Worm (Caenorhabditis elegans) whole organism, young adult: ENCODE results near the gene sri-31.

Experiments
- B0261.1 ChIP-seq: sonication (generic microtip); optimal IDR thresholded peaks from 2 replicates; lab custom pipeline; 2016; ENCODE audit warnings: mild to moderate bottlenecking, missing genetic modification characterization, moderate library complexity, missing compliant biosample characterization
- D2030.7 ChIP-seq: fragments of 200-800 bp; sonication (Bioruptor generic); IDR thresholded peaks from 2 replicates; pipeline ENCODE4 v1.3.6; 2022; ENCODE audit warnings: missing genetic modification reagents, missing genetic modification characterization, missing compliant biosample characterization
- F49E8.2 ChIP-seq: sonication (generic microtip); optimal IDR thresholded peaks from 3 replicates; lab custom pipeline; 2017; ENCODE audit warnings: missing genetic modification characterization, mild to moderate bottlenecking, missing compliant biosample characterization, antibody characterized with exemption, moderate library complexity; ENCODE audit not compliant: insufficient read depth
- T26A5.8 ChIP-seq: sonication (generic microtip); optimal IDR thresholded peaks from 2 replicates; lab custom pipeline; 2016; ENCODE audit warnings: missing genetic modification characterization, missing compliant biosample characterization
- Y53G8AR.9 ChIP-seq: fragments of 200-800 bp; sonication (Bioruptor generic); conservative IDR thresholded peaks from 2 replicates; pipeline ENCODE4 v1.3.6; 2022; ENCODE audit warnings: missing genetic modification reagents, missing genetic modification characterization, missing compliant biosample characterization
- Y67H2A.10 ChIP-seq: fragments of 200-800 bp; sonication (Bioruptor generic); conservative IDR thresholded peaks from 2 replicates; pipeline ENCODE4 v1.3.6; 2022; ENCODE audit warnings: missing genetic modification reagents, missing genetic modification characterization, missing compliant biosample characterization
- ama-1 ChIP-seq, 3 experiments: fragments of 150-350 bp in 1 of 3; sonication (generic microtip) in 2 of 3; optimal IDR thresholded peaks; 2 replicates each; lab custom pipeline; 2014 to 2018; ENCODE audit warnings: missing biosample characterization in 2 of 3, missing genetic modification characterization in 2 of 3, missing genetic modification reagents in 2 of 3
- athp-1 ChIP-seq: sonication (generic microtip); optimal IDR thresholded peaks from 2 replicates; lab custom pipeline; 2017; ENCODE audit warnings: mild to moderate bottlenecking, missing genetic modification characterization, missing compliant biosample characterization
- bed-2 ChIP-seq: fragments of 200-800 bp; sonication (Bioruptor generic); IDR thresholded peaks from 2 replicates; pipeline ENCODE4 v1.3.6; 2022; ENCODE audit warnings: missing genetic modification reagents, missing genetic modification characterization, missing compliant biosample characterization
- ccch-3 ChIP-seq: fragments of 200-800 bp; sonication (Bioruptor generic); optimal IDR thresholded peaks from 2 replicates; lab custom pipeline; 2018; ENCODE audit warnings: mild to moderate bottlenecking, missing genetic modification characterization, missing compliant biosample characterization
- ceh-100 ChIP-seq: fragments of 200-800 bp; sonication (Bioruptor generic); IDR thresholded peaks from 2 replicates; pipeline ENCODE4 v1.3.6; 2022; ENCODE audit warnings: missing genetic modification reagents, missing genetic modification characterization, missing compliant biosample characterization
- dpff-1 ChIP-seq: sonication (generic microtip); optimal IDR thresholded peaks from 2 replicates; lab custom pipeline; 2017; ENCODE audit warnings: mild to moderate bottlenecking, missing genetic modification characterization, missing compliant biosample characterization
- egrh-3 ChIP-seq: fragments of 200-800 bp; sonication (Bioruptor generic); IDR thresholded peaks from 2 replicates; pipeline ENCODE4 v1.3.6; 2022; ENCODE audit warnings: missing genetic modification reagents, missing genetic modification characterization, missing compliant biosample characterization
- ekl-4 ChIP-seq: fragments of 200-800 bp; sonication (Bioruptor generic); IDR thresholded peaks from 2 replicates; pipeline ENCODE4 v1.3.6; 2022; ENCODE audit warnings: missing genetic modification reagents, missing genetic modification characterization, missing compliant biosample characterization
- hsf-1 ChIP-seq: fragments of 200-800 bp; sonication (Bioruptor generic); IDR thresholded peaks from 2 replicates; pipeline ENCODE4 v1.3.6; 2022; ENCODE audit warnings: missing genetic modification reagents, missing genetic modification characterization, missing compliant biosample characterization
- lsy-27 ChIP-seq: sonication (generic microtip); optimal IDR thresholded peaks from 2 replicates; lab custom pipeline; 2017; ENCODE audit warnings: missing genetic modification characterization, mild to moderate bottlenecking, missing compliant biosample characterization, antibody characterized with exemption, missing genotype, borderline replicate concordance; ENCODE audit not compliant: insufficient read depth
- madf-3 ChIP-seq: fragments of 200-800 bp; sonication (Bioruptor generic); IDR thresholded peaks from 2 replicates; pipeline ENCODE4 v1.3.6; 2022; ENCODE audit warnings: missing genetic modification reagents, missing genetic modification characterization, missing compliant biosample characterization
- madf-6 ChIP-seq: fragments of 200-800 bp; sonication (Bioruptor generic); IDR thresholded peaks from 2 replicates; pipeline ENCODE4 v1.3.6; 2022; ENCODE audit warnings: missing genetic modification reagents, missing genetic modification characterization, missing compliant biosample characterization
- nfya-1 ChIP-seq: sonication (generic microtip); optimal IDR thresholded peaks from 2 replicates; lab custom pipeline; 2017; ENCODE audit warnings: antibody characterized with exemption, missing compliant biosample characterization, missing genetic modification characterization, borderline replicate concordance; ENCODE audit not compliant: insufficient read depth
- nfya-2 ChIP-seq: fragments of 200-800 bp; sonication (Bioruptor generic); IDR thresholded peaks from 2 replicates; pipeline ENCODE4 v1.3.6; 2022; ENCODE audit warnings: missing genetic modification reagents, missing genetic modification characterization, missing compliant biosample characterization
- nfyb-1 ChIP-seq: fragments of 200-800 bp; sonication (Bioruptor generic); IDR thresholded peaks from 2 replicates; pipeline ENCODE4 v1.3.6; 2022; ENCODE audit warnings: missing genetic modification reagents, missing genetic modification characterization, missing compliant biosample characterization
- repo-1 ChIP-seq: sonication (generic microtip); optimal IDR thresholded peaks from 2 replicates; lab custom pipeline; 2017; ENCODE audit warnings: mild to moderate bottlenecking, missing genetic modification characterization, missing compliant biosample characterization
- sdz-38 ChIP-seq: sonication (generic microtip); optimal IDR thresholded peaks from 2 replicates; lab custom pipeline; 2016; ENCODE audit warnings: missing genotype, missing genetic modification characterization, missing compliant biosample characterization
- snpc-1.1 ChIP-seq: sonication (generic microtip); optimal IDR thresholded peaks from 2 replicates; lab custom pipeline; 2017; ENCODE audit warnings: missing genetic modification characterization, mild to moderate bottlenecking, missing compliant biosample characterization, antibody characterized with exemption, moderate library complexity, missing genotype, missing genetic modification reagents; ENCODE audit not compliant: insufficient read depth
- xnd-1 ChIP-seq: sonication (generic microtip); optimal IDR thresholded peaks from 2 replicates; lab custom pipeline; 2016; ENCODE audit warnings: missing genotype, missing genetic modification reagents, missing genetic modification characterization, missing compliant biosample characterization
- zfh-2 ChIP-seq: fragments of 200-800 bp; sonication (Bioruptor generic); conservative IDR thresholded peaks from 2 replicates; pipeline ENCODE4 v1.3.6; 2022; ENCODE audit warnings: missing genetic modification reagents, missing genetic modification characterization, missing compliant biosample characterization
- ztf-28 ChIP-seq: fragments of 200-800 bp; sonication (Bioruptor generic); IDR thresholded peaks from 2 replicates; pipeline ENCODE4 v1.3.6; 2022; ENCODE audit warnings: missing genetic modification reagents, missing genetic modification characterization, missing compliant biosample characterization
- ztf-6 ChIP-seq: fragments of 200-800 bp; sonication (Bioruptor generic); IDR thresholded peaks from 2 replicates; pipeline ENCODE4 v1.3.6; 2022; ENCODE audit warnings: missing genetic modification reagents, missing genetic modification characterization, missing compliant biosample characterization

Gene sri-31

DNA sequence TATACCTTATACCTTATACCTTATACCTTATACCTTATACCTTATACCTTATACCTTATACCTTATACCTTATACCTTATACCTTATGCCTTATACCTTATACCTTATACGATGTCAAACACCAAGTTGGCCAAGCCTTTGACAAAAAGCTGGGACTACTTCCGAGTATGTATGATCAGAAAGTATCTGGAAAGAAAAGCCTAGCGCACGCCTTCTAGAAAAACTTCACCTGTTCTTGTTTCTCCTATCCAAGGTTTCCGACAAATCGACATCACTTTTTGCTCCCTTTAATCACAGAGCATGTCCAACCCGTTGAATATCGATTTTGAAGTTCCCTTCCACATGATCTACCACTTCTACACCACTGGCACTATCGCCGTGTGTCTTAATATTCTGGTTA lies 2.4 kb upstream of the sri-31 start, which contains the start of gene sri-28:
TSS of gene sri-28 (plus strand) at position 301 of the 400 bp plus-strand sequence.
- TF ChIP-seq B0261.1, result no peak
- no peak for TF ChIP-seq T26A5.8 (tag; lab: Kevin White, UChicago)
- no peak for TF ChIP-seq snpc-1.1 (tag; lab: Kevin White, UChicago)
- no peak for TF ChIP-seq athp-1 (tag; lab: Kevin White, UChicago)
- TF ChIP-seq ccch-3, result no peak
- TF ChIP-seq nfya-1 (tag; lab: Kevin White, UChicago), result no peak
- no peak for TF ChIP-seq madf-3 (GFP tag; lab: Robert Waterston, UW)
- no peak for TF ChIP-seq ztf-28 (GFP tag; lab: Robert Waterston, UW)
- no peak for TF ChIP-seq nfyb-1 (GFP tag; lab: Robert Waterston, UW)
- no peak for TF ChIP-seq sdz-38 (tag; lab: Kevin White, UChicago)
- no peak for TF ChIP-seq ztf-6 (GFP tag; lab: Robert Waterston, UW)

- no peak for TF ChIP-seq xnd-1
- TF ChIP-seq madf-6 (GFP tag; lab: Robert Waterston, UW), result peak; percentile 24; the same call in 1 of the 2 replicates
- no peak for TF ChIP-seq F49E8.2
- 0 out of 2 replicates have a peak, but pooled peaks have one; percentile 39 for TF ChIP-seq hsf-1 (GFP tag; lab: Robert Waterston, UW)
These were observed 1.8 kb upstream of the sri-31 start for ce11 chrII:3048989-3049388.

- no peak for TF ChIP-seq D2030.7 (GFP tag; lab: Robert Waterston, UW)
These were observed 529 bp downstream of the sri-31 start for ce11 chrII:3051332-3051731.

DNA sequence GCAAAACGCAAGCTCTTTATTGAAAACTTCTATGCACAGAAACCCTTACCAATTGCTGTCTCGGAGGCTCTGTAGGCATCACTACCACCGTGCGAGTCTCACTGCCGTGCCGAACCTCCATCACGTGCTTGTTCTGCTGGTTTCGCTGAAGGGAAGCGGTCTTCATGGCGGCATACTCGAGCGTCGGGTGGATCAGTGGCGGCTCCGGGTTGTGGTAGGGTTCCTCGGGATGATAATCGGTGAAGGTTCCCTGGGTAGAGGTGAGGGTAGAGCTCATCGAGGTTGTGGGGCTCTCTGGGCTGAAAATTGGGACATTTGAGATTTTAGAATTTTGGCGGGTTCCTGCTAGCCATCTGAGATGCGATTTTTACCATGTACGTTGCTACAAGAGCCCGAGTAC lies 2.0 kb downstream of the sri-31 start:
- no peak for TF ChIP-seq repo-1
- peak; percentile 55; the same call in 1 of the 2 replicates for TF ChIP-seq zfh-2 (GFP tag; lab: Robert Waterston, UW)

ce11 chrII:3053689-3054088 lies 2.9 kb downstream of the sri-31 start:
- no peak for TF ChIP-seq nfyb-1 (GFP tag; lab: Robert Waterston, UW)
- TF ChIP-seq dpff-1 (tag; lab: Kevin White, UChicago), result no peak
- TF ChIP-seq lsy-27 (tag; lab: Kevin White, UChicago), result no peak
- no peak for TF ChIP-seq Y53G8AR.9 (GFP tag; lab: Robert Waterston, UW)
- TF ChIP-seq ceh-100, result no peak
- no peak for TF ChIP-seq Y67H2A.10
- TF ChIP-seq nfya-2 (GFP tag; lab: Robert Waterston, UW), result no peak
- TF ChIP-seq ekl-4 (GFP tag; lab: Robert Waterston, UW), result no peak
- no peak for TF ChIP-seq egrh-3 (GFP tag; lab: Robert Waterston, UW)
- no peak for TF ChIP-seq ama-1 (optimal IDR thresholded peaks at IDR 0.05; lab: Kevin White, UChicago)
- TF ChIP-seq ama-1 (GFP tag; optimal IDR thresholded peaks at IDR 0.05; lab: Kevin White, UChicago), result no peak

DNA sequence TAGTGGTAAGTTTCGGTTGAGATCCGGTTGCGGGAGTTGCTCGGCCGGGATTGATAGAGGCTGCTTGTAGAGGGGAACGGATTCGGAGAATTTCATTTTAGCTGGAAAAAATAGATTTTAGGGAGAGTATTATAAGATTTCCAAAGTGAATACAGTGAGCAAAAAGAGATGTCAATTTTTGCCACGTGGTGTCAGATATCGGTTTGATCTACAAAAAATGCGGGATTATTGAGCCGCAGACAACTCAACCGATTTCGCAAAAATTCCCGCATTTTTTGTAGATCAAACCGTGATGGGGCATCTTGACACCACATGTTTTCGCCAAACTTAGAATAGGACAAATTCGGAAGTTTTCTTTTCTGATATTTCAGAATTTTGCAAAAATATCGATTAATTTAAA lies 3.4 kb downstream of the sri-31 start, which contains the start of gene lido-13:
TSS of gene lido-13 (minus strand) at position 101 of the 400 bp plus-strand sequence.
- TF ChIP-seq madf-6 (GFP tag; lab: Robert Waterston, UW), result peak; percentile 38; the same call in 1 of the 2 replicates
- TF ChIP-seq bed-2 (GFP tag; lab: Robert Waterston, UW), result no peak
